Fruit fly (Drosophila melanogaster) whole organism, wandering third instar larva: ENCODE data around the gene Remo.

Source experiments
- Abd-B ChIP-seq: fragments of >200 bp; optimal IDR thresholded peaks from 2 replicates; lab custom pipeline; 2017; ENCODE audit warnings: missing biosample characterization, missing genetic modification characterization
- CG32264 ChIP-seq: fragments of 200-800 bp; sonication (Bioruptor generic); optimal IDR thresholded peaks from 2 replicates; lab custom pipeline; 2016; ENCODE audit warnings: missing biosample characterization, missing genetic modification characterization
- CG9705 ChIP-seq: fragments of 200-800 bp; sonication (Bioruptor generic); optimal IDR thresholded peaks from 2 replicates; lab custom pipeline; 2018; ENCODE audit warnings: missing biosample characterization, mild to moderate bottlenecking, missing genetic modification characterization
- CrebA ChIP-seq: fragments of 200-800 bp; sonication (Bioruptor generic); optimal IDR thresholded peaks from 2 replicates; lab custom pipeline; 2016; ENCODE audit warnings: missing biosample characterization, mild to moderate bottlenecking, missing genetic modification characterization, borderline replicate concordance
- Dfd ChIP-seq: fragments of >200 bp; optimal IDR thresholded peaks from 2 replicates; lab custom pipeline; 2017; ENCODE audit warnings: missing biosample characterization, missing genetic modification characterization
- Dif ChIP-seq: fragments of 200-275, 200-300 bp; sonication (Bioruptor generic); optimal IDR thresholded peaks from 2 replicates; lab custom pipeline; 2018; ENCODE audit warnings: missing biosample characterization, missing genetic modification characterization; ENCODE audit not compliant: partially characterized antibody
- GATAd ChIP-seq: sonication (Bioruptor generic); optimal IDR thresholded peaks from 2 replicates; lab custom pipeline; 2016; ENCODE audit warnings: missing biosample characterization, missing genetic modification characterization
- HLH106 ChIP-seq: fragments of 200-800 bp; optimal IDR thresholded peaks from 3 replicates; lab custom pipeline; 2019; ENCODE audit warnings: missing biosample characterization, mild to moderate bottlenecking, missing genetic modification characterization, moderate library complexity
- Hnf4 ChIP-seq: fragments of 200-800 bp; sonication (Bioruptor generic); optimal IDR thresholded peaks from 2 replicates; lab custom pipeline; 2016; ENCODE audit warnings: missing biosample characterization, mild to moderate bottlenecking, missing genetic modification characterization
- Hr78 ChIP-seq: fragments of >200 bp; optimal IDR thresholded peaks from 2 replicates; lab custom pipeline; 2017; ENCODE audit warnings: missing biosample characterization, missing genetic modification characterization
- Jra ChIP-seq: sonication (Bioruptor generic); optimal IDR thresholded peaks from 2 replicates; lab custom pipeline; 2016; ENCODE audit warnings: missing biosample characterization, missing genetic modification characterization
- Mio ChIP-seq: sonication (Bioruptor generic); optimal IDR thresholded peaks from 2 replicates; lab custom pipeline; 2016; ENCODE audit warnings: missing biosample characterization, missing genetic modification characterization
- Myc ChIP-seq: fragments of >200 bp; optimal IDR thresholded peaks from 2 replicates; lab custom pipeline; 2017
- N ChIP-seq: fragments of >200 bp; optimal IDR thresholded peaks from 2 replicates; lab custom pipeline; 2018; ENCODE audit warnings: missing biosample characterization, missing external identifiers, missing genetic modification characterization
- OdsH ChIP-seq: fragments of 200-800 bp; sonication (Bioruptor generic); optimal IDR thresholded peaks from 2 replicates; lab custom pipeline; 2016; ENCODE audit warnings: missing biosample characterization, mild to moderate bottlenecking, missing genetic modification characterization
- Rel ChIP-seq, 2 experiments: fragments of 200-800 bp; sonication (Bioruptor generic) in 1 of 2; optimal IDR thresholded peaks; 2 replicates in 1 of 2; 3 replicates in 1 of 2; lab custom pipeline; 2016 to 2019; ENCODE audit warnings: mild to moderate bottlenecking in 2 of 2, missing biosample characterization in 2 of 2, missing genetic modification characterization in 2 of 2, moderate library complexity in 1 of 2
- Sp1 ChIP-seq: fragments of 200-800 bp; sonication (Bioruptor generic); optimal IDR thresholded peaks from 3 replicates; lab custom pipeline; 2019; ENCODE audit warnings: missing biosample characterization, mild to moderate bottlenecking, missing genetic modification characterization, moderate library complexity
- Vsx2 ChIP-seq: fragments of 200-300, 225-300 bp; sonication (Bioruptor generic); optimal IDR thresholded peaks from 2 replicates; lab custom pipeline; 2018; ENCODE audit warnings: missing biosample characterization, missing genetic modification characterization; ENCODE audit not compliant: partially characterized antibody
- br ChIP-seq: fragments of 200-800 bp; sonication (Bioruptor generic); optimal IDR thresholded peaks from 2 replicates; lab custom pipeline; 2016; ENCODE audit warnings: missing biosample characterization, missing genetic modification characterization
- brk ChIP-seq: fragments of 200-800 bp; sonication (Bioruptor generic); optimal IDR thresholded peaks from 2 replicates; lab custom pipeline; 2016; ENCODE audit warnings: missing biosample characterization, mild to moderate bottlenecking, missing genetic modification characterization
- dl ChIP-seq, 2 experiments: fragments of 175-275, 200-275 bp in 1 of 2; fragments of 200-275 bp in 1 of 2; sonication (Bioruptor generic); optimal IDR thresholded peaks; lab custom pipeline; 2018; ENCODE audit warnings: mild to moderate bottlenecking in 2 of 2, missing biosample characterization in 2 of 2, missing genetic modification characterization in 2 of 2, moderate library complexity in 2 of 2; ENCODE audit not compliant: partially characterized antibody in 2 of 2, insufficient read depth in 1 of 2
- dmrt93B ChIP-seq: fragments of 200-800 bp; sonication (Bioruptor generic); optimal IDR thresholded peaks from 2 replicates; lab custom pipeline; 2018; ENCODE audit warnings: missing biosample characterization, mild to moderate bottlenecking, missing genetic modification characterization
- dsf ChIP-seq: sonication (Bioruptor generic); optimal IDR thresholded peaks from 2 replicates; lab custom pipeline; 2016; ENCODE audit warnings: missing biosample characterization, missing genetic modification characterization, borderline replicate concordance
- ey ChIP-seq: fragments of 200-800 bp; sonication (Bioruptor generic); optimal IDR thresholded peaks from 2 replicates; lab custom pipeline; 2016; ENCODE audit warnings: missing biosample characterization, missing genetic modification characterization
- foxo ChIP-seq, 2 experiments: fragments of 200-800 bp; sonication (Bioruptor generic); optimal IDR thresholded peaks; 2 replicates in 1 of 2; 3 replicates in 1 of 2; lab custom pipeline; 2016 to 2017; ENCODE audit warnings: missing biosample characterization in 2 of 2, missing genetic modification characterization in 2 of 2
- fru ChIP-seq: fragments of 200-800 bp; sonication (Bioruptor generic); optimal IDR thresholded peaks from 3 replicates; lab custom pipeline; 2016; ENCODE audit warnings: missing biosample characterization, mild to moderate bottlenecking, missing genetic modification characterization
- h ChIP-seq: fragments of 200-800 bp; sonication (Bioruptor generic); optimal IDR thresholded peaks from 3 replicates; lab custom pipeline; 2016; ENCODE audit warnings: missing biosample characterization, mild to moderate bottlenecking, missing genetic modification characterization
- jim ChIP-seq: fragments of 175-275, 200-325 bp; sonication (Bioruptor generic); optimal IDR thresholded peaks from 2 replicates; lab custom pipeline; 2016; ENCODE audit warnings: missing biosample characterization, mild to moderate bottlenecking, missing genetic modification characterization
- lola ChIP-seq: fragments of >200 bp; optimal IDR thresholded peaks from 2 replicates; lab custom pipeline; 2017; ENCODE audit warnings: missing biosample characterization, missing genetic modification characterization
- pan ChIP-seq: fragments of >200 bp; optimal IDR thresholded peaks from 2 replicates; lab custom pipeline; 2017
- psq ChIP-seq: fragments of 200-800 bp; sonication (Bioruptor generic); optimal IDR thresholded peaks from 3 replicates; lab custom pipeline; 2017; ENCODE audit warnings: missing biosample characterization, mild to moderate bottlenecking, missing genetic modification characterization, moderate library complexity
- rgr ChIP-seq: fragments of 200-800 bp; sonication (Bioruptor generic); optimal IDR thresholded peaks from 3 replicates; lab custom pipeline; 2016; ENCODE audit warnings: missing biosample characterization, mild to moderate bottlenecking, missing genetic modification characterization
- sage ChIP-seq: fragments of 200-800 bp; sonication (Bioruptor generic); optimal IDR thresholded peaks from 2 replicates; lab custom pipeline; 2016; ENCODE audit warnings: missing biosample characterization, mild to moderate bottlenecking, missing genetic modification characterization
- sv ChIP-seq: fragments of 200-800 bp; sonication (Bioruptor generic); optimal IDR thresholded peaks from 3 replicates; lab custom pipeline; 2016; ENCODE audit warnings: missing biosample characterization, missing genetic modification characterization
- tai ChIP-seq: sonication (Bioruptor generic); optimal IDR thresholded peaks from 2 replicates; lab custom pipeline; 2016; ENCODE audit warnings: missing biosample characterization, missing genetic modification characterization
- usp ChIP-seq: fragments of >200 bp; optimal IDR thresholded peaks from 2 replicates; lab custom pipeline; 2017; ENCODE audit warnings: missing biosample characterization, missing genetic modification characterization
- woc ChIP-seq: sonication (Bioruptor generic); optimal IDR thresholded peaks from 2 replicates; lab custom pipeline; 2016; ENCODE audit warnings: missing biosample characterization, mild to moderate bottlenecking, missing genetic modification characterization

Gene Remo

DNA sequence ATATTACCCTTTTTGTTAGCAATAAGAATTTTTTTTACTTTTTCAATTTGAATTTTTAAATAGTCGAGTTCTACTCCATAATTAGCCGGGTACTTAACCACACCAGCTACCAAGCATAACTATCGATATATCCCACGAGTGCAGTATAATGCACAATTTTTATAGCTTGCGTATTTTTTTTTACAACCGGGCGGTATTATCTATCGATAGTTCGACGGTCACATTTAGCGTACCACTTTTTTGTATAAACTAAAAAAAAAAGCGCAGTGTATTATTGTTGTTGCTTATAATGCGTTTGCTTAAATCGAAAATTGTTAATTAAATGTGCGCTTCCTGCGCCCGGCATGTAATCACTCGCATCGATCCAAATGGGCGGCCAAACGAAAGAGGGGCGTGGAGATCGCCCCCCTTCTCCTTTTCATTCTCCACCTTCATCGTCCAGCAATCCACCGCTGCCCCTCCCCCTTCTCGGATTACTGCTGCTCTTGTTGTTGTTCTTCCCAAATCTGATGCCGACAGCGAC lies at the start of gene Remo:
Gene Remo, plus strand, starts transcription at position 198 of the 523 bp plus-strand sequence.
- TF ChIP-seq Jra, result no peak
- no peak for TF ChIP-seq Hnf4 (GFP tag; lab: Kevin White, UChicago)
- TF ChIP-seq Rel (GFP tag; optimal IDR thresholded peaks at IDR 0.05; lab: Kevin White, UChicago), result no peak
- TF ChIP-seq Rel (tag; optimal IDR thresholded peaks at IDR 0.05; lab: Kevin White, UChicago), result peak; percentile 38
- TF ChIP-seq OdsH (GFP tag; lab: Kevin White, UChicago), result peak; percentile 0
- TF ChIP-seq, all 38 proteins: peak for 2

DNA sequence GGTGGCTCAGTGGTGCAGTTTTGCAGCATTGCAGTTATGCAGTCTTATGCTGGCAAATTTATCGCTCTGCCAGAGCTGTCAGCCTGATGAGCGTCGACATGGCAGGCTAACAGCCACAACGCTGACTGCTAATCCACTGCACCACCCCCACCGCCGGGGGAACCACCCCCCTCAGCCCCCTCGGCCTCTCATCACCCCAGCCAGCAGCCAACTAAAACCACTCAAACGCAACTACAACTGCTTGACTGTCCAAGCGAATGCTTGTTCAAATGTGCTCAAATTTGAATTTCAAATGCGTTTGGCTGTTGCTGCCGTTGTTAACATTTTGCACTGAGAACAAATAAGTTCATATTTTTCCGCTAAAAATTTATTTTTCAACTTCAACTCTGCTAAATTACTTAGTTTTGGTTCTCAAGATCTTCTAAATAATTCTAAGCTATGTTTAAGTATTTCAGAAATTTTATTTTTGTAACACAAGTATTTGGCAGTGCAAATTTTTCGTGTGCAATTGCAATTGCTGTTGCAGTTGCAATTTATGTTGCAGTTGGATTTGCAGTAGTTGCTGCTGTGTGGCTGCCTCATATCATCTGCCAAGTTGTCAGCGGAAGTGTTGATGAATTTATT lies 49.4 kb upstream of the Remo start:
- TF ChIP-seq HLH106 (tag; lab: Kevin White, UChicago), result peak; percentile 58
- peak in 1 of 2 experiments; percentile 49 for TF ChIP-seq foxo (GFP tag; optimal IDR thresholded peaks at IDR 0.05; lab: Kevin White, UChicago)
- TF ChIP-seq tai (GFP tag; lab: Kevin White, UChicago), result peak; percentile 1
- TF ChIP-seq ey (GFP tag; lab: Kevin White, UChicago), result peak; percentile 48
- TF ChIP-seq pan, result no peak
- TF ChIP-seq Dfd, result peak; percentile 99
- peak; percentile 2 for TF ChIP-seq br (GFP tag; lab: Kevin White, UChicago)
- TF ChIP-seq h (GFP tag; lab: Kevin White, UChicago), result peak; percentile 59
- peak; percentile 56 for TF ChIP-seq rgr (GFP tag; lab: Kevin White, UChicago)
- TF ChIP-seq fru (GFP tag; lab: Kevin White, UChicago), result peak; percentile 40
- TF ChIP-seq Sp1, result peak; percentile 60
- TF ChIP-seq psq, result peak; percentile 19
- TF ChIP-seq CrebA (GFP tag; lab: Kevin White, UChicago), result no peak
- no peak for TF ChIP-seq OdsH (GFP tag; lab: Kevin White, UChicago)

DNA sequence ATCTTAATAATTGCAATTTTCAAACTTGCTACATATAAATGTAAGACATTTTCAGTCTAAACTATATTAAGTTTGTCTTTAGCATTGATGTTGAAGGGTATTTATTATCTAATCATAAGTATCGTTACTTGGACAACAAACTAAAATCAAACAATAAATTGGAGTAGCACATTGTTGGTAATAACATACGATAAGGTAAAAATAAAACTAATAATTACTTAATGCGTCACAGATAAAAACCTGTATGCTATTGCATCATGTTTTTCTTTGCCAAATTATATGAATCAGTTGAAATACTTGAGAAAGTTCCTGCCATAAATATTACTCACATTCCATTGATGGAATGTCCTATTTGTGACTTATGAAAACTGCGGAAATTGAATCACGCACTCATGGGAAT lies 47.0 kb upstream of the Remo start:
- TF ChIP-seq woc, result peak; percentile 20
- no peak for TF ChIP-seq CG32264

DNA sequence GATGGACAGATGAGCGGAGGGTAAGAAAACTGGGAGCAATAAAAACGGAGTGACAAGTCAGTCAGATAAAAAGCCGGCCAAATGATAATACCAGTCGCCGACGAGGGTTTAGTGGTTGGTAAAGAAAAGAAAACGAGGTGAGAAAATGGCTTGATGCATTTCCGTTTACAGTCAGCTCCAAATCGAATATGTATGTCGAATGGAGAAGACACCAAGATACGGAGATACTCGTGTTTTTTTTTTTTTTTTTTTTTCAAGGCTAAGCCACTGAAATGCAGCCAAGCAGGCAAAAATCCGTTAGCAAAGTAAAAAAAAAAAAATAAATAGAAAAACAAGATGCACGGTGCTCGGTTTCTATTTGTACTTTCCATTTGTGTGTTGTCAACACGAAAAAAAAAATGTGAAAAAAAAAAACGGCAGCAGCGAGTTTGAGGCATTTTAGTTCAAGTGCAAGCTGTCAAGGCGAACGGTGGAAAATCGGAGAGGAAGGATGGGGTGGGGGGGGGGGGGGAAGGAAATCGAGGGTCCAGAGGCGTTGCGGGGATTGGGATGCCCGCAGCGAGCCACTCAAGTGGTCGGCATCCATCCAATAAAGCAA lies 44.0 kb upstream of the Remo start:
- no peak for TF ChIP-seq dl (GFP tag; optimal IDR thresholded peaks at IDR 0.05; lab: Kevin White, UChicago; ENCODE audit: insufficient read depth in 1 of 2, partially characterized antibody in 2 of 2)
- no peak for TF ChIP-seq HLH106 (tag; lab: Kevin White, UChicago)
- no peak for TF ChIP-seq brk
- TF ChIP-seq CrebA (GFP tag; lab: Kevin White, UChicago), result no peak

DNA sequence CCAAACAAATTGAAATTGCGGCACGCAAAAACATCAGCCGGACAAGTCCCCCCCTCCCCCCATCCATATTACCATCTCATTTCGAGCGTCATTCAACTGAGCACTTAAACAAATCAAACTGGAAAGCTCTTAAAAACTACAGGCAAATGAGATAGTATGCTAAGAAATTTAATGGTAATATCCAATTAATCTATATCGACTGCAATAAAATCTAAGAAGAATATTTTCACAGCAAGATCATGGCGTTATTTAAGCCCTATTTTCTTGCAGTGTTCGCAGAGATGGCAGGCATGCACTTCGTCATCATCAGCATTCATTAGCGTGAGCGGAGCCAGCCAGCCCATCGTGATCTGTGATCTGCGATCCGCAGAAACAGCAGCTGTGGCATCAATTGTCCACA lies 43.4 kb upstream of the Remo start:
- TF ChIP-seq Vsx2 (no peak), CG9705 (GFP tag; lab: Kevin White, UChicago) (no peak), tai (GFP tag; lab: Kevin White, UChicago) (no peak), Myc (lab: Kevin White, UChicago) (no peak), Jra (no peak), sage (GFP tag; lab: Kevin White, UChicago) (no peak), N (GFP tag; lab: Kevin White, UChicago) (no peak), dmrt93B (GFP tag; lab: Kevin White, UChicago) (peak; percentile 32), OdsH (GFP tag; lab: Kevin White, UChicago) (peak; percentile 59), dsf (GFP tag; lab: Kevin White, UChicago) (no peak), Abd-B (GFP tag; lab: Kevin White, UChicago) (no peak), Sp1 (peak; percentile 52), HLH106 (tag; lab: Kevin White, UChicago) (peak; percentile 58), jim (GFP tag; lab: Kevin White, UChicago) (no peak), Mio (GFP tag; lab: Kevin White, UChicago) (no peak), usp (GFP tag; lab: Kevin White, UChicago) (no peak), Hr78 (GFP tag; lab: Kevin White, UChicago) (no peak), rgr (GFP tag; lab: Kevin White, UChicago) (peak; percentile 71), woc (peak; percentile 60), Dif (no peak), br (GFP tag; lab: Kevin White, UChicago) (peak; percentile 65), Hnf4 (GFP tag; lab: Kevin White, UChicago) (peak; percentile 66), fru (GFP tag; lab: Kevin White, UChicago) (peak; percentile 74), sv (GFP tag; lab: Kevin White, UChicago) (no peak), h (GFP tag; lab: Kevin White, UChicago) (peak; percentile 78), psq (peak; percentile 63), foxo (GFP tag; optimal IDR thresholded peaks at IDR 0.05; lab: Kevin White, UChicago) (peak in 1 of 2 experiments; percentile 64), pan (no peak), dl (GFP tag; optimal IDR thresholded peaks at IDR 0.05; lab: Kevin White, UChicago; ENCODE audit: insufficient read depth in 1 of 2, partially characterized antibody in 2 of 2) (no peak), ey (GFP tag; lab: Kevin White, UChicago) (peak; percentile 71), lola (GFP tag; lab: Kevin White, UChicago) (no peak), brk (peak; percentile 23), CrebA (GFP tag; lab: Kevin White, UChicago) (no peak), GATAd (no peak), Rel (GFP tag; optimal IDR thresholded peaks at IDR 0.05; lab: Kevin White, UChicago) (no peak), Rel (tag; optimal IDR thresholded peaks at IDR 0.05; lab: Kevin White, UChicago) (no peak)
